Fruit fly (Drosophila melanogaster) whole organism, embryonic: ENCODE data around the gene CG33288.

Experiments
- Ada2b ChIP-seq: fragments of 200-800 bp; sonication (Bioruptor generic); IDR thresholded peaks from 2 replicates; pipeline ENCODE4 v1.3.6; 2022; ENCODE audit warnings: missing biosample characterization, missing genetic modification characterization
- Asciz ChIP-seq: fragments of 200-800 bp; sonication (Bioruptor generic); optimal IDR thresholded peaks from 2 replicates; lab custom pipeline; 2017; ENCODE audit warnings: missing biosample characterization, mild to moderate bottlenecking, missing genetic modification characterization, missing genetic modification reagents
- C15 ChIP-seq: fragments of 200-800 bp; sonication (Bioruptor generic); IDR thresholded peaks from 3 replicates; pipeline ENCODE4 v1.3.6; 2022; ENCODE audit warnings: missing biosample characterization, missing genetic modification characterization
- CG10147 ChIP-seq: fragments of 200-800 bp; sonication (Bioruptor generic); optimal IDR thresholded peaks from 2 replicates; lab custom pipeline; 2019; ENCODE audit warnings: missing biosample characterization, mild to moderate bottlenecking, missing genetic modification characterization, moderate library complexity
- CG10209 ChIP-seq: fragments of 200-800 bp; sonication (Bioruptor generic); optimal IDR thresholded peaks from 3 replicates; lab custom pipeline; 2017; ENCODE audit warnings: missing biosample characterization, mild to moderate bottlenecking, missing genetic modification characterization, missing genetic modification reagents
- CG12155 ChIP-seq: fragments of 200-800 bp; sonication (Bioruptor generic); optimal IDR thresholded peaks from 3 replicates; lab custom pipeline; 2016; ENCODE audit warnings: missing biosample characterization, missing genetic modification characterization
- CG16863 ChIP-seq: fragments of 200-800 bp; sonication (Bioruptor generic); optimal IDR thresholded peaks from 3 replicates; lab custom pipeline; 2016; ENCODE audit warnings: missing biosample characterization, missing genetic modification characterization
- CG17385 ChIP-seq: fragments of 200-800 bp; sonication (Bioruptor generic); optimal IDR thresholded peaks from 3 replicates; lab custom pipeline; 2018; ENCODE audit warnings: missing biosample characterization, mild to moderate bottlenecking, missing genetic modification characterization
- CG17568 ChIP-seq: fragments of 200-800 bp; sonication (Bioruptor generic); optimal IDR thresholded peaks from 2 replicates; lab custom pipeline; 2018; ENCODE audit warnings: missing biosample characterization, mild to moderate bottlenecking, missing genetic modification characterization, moderate library complexity
- CG17912 ChIP-seq: fragments of 200-800 bp; sonication (Bioruptor generic); optimal IDR thresholded peaks from 2 replicates; lab custom pipeline; 2018; ENCODE audit warnings: missing biosample characterization, mild to moderate bottlenecking, missing genetic modification characterization
- CG18599 ChIP-seq: fragments of 200-800 bp; sonication (Bioruptor generic); optimal IDR thresholded peaks from 3 replicates; lab custom pipeline; 2017; ENCODE audit warnings: missing biosample characterization, missing genetic modification characterization, mild to moderate bottlenecking, moderate library complexity, missing genetic modification reagents
- CG18764 ChIP-seq: fragments of 200-800 bp; sonication (Bioruptor generic); optimal IDR thresholded peaks from 3 replicates; lab custom pipeline; 2016; ENCODE audit warnings: missing biosample characterization, missing genetic modification characterization
- CG2129 ChIP-seq: fragments of 200-800 bp; sonication (Bioruptor generic); IDR thresholded peaks from 2 replicates; pipeline ENCODE4 v1.3.6; 2022; ENCODE audit warnings: missing biosample characterization, missing genetic modification characterization; ENCODE audit not compliant: partially characterized antibody
- CG3163 ChIP-seq: fragments of 200-800 bp; sonication (Bioruptor generic); optimal IDR thresholded peaks from 3 replicates; lab custom pipeline; 2016; ENCODE audit warnings: missing biosample characterization, missing genetic modification characterization
- CG33557 ChIP-seq: fragments of 200-800 bp; sonication (Bioruptor generic); optimal IDR thresholded peaks from 2 replicates; lab custom pipeline; 2019; ENCODE audit warnings: missing biosample characterization, mild to moderate bottlenecking, missing genetic modification characterization, moderate library complexity
- CG3726 ChIP-seq: fragments of 200-800 bp; sonication (Bioruptor generic); IDR thresholded peaks from 3 replicates; pipeline ENCODE4, ENCODE4 v1.3.6; 2022; ENCODE audit warnings: missing biosample characterization, missing genetic modification characterization
- CG3838 ChIP-seq: fragments of 200-800 bp; sonication (Bioruptor generic); optimal IDR thresholded peaks from 3 replicates; lab custom pipeline; 2016; ENCODE audit warnings: missing biosample characterization, missing genetic modification characterization
- CG6175 ChIP-seq: fragments of 200-800 bp; sonication (Bioruptor generic); IDR thresholded peaks from 3 replicates; pipeline ENCODE4 v1.3.6; 2022; ENCODE audit warnings: missing biosample characterization, missing genetic modification characterization
- CG6272 ChIP-seq: fragments of 200-800 bp; sonication (Bioruptor generic); IDR thresholded peaks from 2 replicates; pipeline ENCODE4 v1.3.6; 2022; ENCODE audit warnings: missing biosample characterization, missing genetic modification characterization
- CG6813 ChIP-seq: fragments of 200-800 bp; sonication (Bioruptor generic); optimal IDR thresholded peaks from 2 replicates; lab custom pipeline; 2017; ENCODE audit warnings: missing biosample characterization, missing genetic modification characterization, mild to moderate bottlenecking, moderate library complexity, missing genetic modification reagents
- CG7357 ChIP-seq: fragments of 200-800 bp; sonication (Bioruptor generic); IDR thresholded peaks from 3 replicates; pipeline ENCODE4 v1.3.6; 2022; ENCODE audit warnings: missing biosample characterization, missing genetic modification characterization
- CG7556 ChIP-seq: fragments of 200-800 bp; sonication (Bioruptor generic); optimal IDR thresholded peaks from 2 replicates; lab custom pipeline; 2017; ENCODE audit warnings: missing biosample characterization, mild to moderate bottlenecking, missing genetic modification characterization
- CG7987 ChIP-seq: fragments of 200-800 bp; sonication (Bioruptor generic); optimal IDR thresholded peaks from 2 replicates; lab custom pipeline; 2018; ENCODE audit warnings: missing biosample characterization, mild to moderate bottlenecking, missing genetic modification characterization, moderate library complexity
- CG9727 ChIP-seq: fragments of 200-800 bp; sonication (Bioruptor generic); optimal IDR thresholded peaks from 3 replicates; lab custom pipeline; 2017; ENCODE audit warnings: missing biosample characterization, mild to moderate bottlenecking, missing genetic modification characterization
- Dad ChIP-seq: fragments of 200-800 bp; sonication (Bioruptor generic); optimal IDR thresholded peaks from 3 replicates; lab custom pipeline; 2016; ENCODE audit warnings: missing biosample characterization, missing genetic modification characterization
- Dbx ChIP-seq: fragments of 200-800 bp; sonication (Bioruptor generic); IDR thresholded peaks from 3 replicates; pipeline ENCODE4 v1.3.6; 2022; ENCODE audit warnings: missing biosample characterization, missing genetic modification characterization
- Dip2 ChIP-seq: fragments of 200-800 bp; sonication (Bioruptor generic); IDR thresholded peaks from 2 replicates; pipeline ENCODE4 v1.3.6; 2022; ENCODE audit warnings: missing biosample characterization, missing genetic modification characterization
- Dref ChIP-seq: fragments of 200-800 bp; sonication (Bioruptor generic); IDR thresholded peaks from 2 replicates; pipeline ENCODE4 v1.3.6; 2022; ENCODE audit warnings: missing biosample characterization, missing genetic modification characterization
- Fer2 ChIP-seq: fragments of 200-800 bp; sonication (Bioruptor generic); optimal IDR thresholded peaks from 2 replicates; lab custom pipeline; 2018; ENCODE audit warnings: missing biosample characterization, mild to moderate bottlenecking, missing genetic modification characterization, moderate library complexity
- H2.0 ChIP-seq: fragments of 200-800 bp; sonication (Bioruptor generic); IDR thresholded peaks from 2 replicates; pipeline ENCODE4 v1.3.6; 2022; ENCODE audit warnings: missing biosample characterization, missing genetic modification characterization
- HLH4C ChIP-seq: fragments of 200-800 bp; sonication (Bioruptor generic); IDR thresholded peaks from 3 replicates; pipeline ENCODE4 v1.3.6; 2022; ENCODE audit warnings: missing biosample characterization, missing genetic modification characterization; ENCODE audit not compliant: partially characterized antibody
- HmgZ ChIP-seq: fragments of 200-800 bp; sonication (Bioruptor generic); optimal IDR thresholded peaks from 2 replicates; lab custom pipeline; 2018; ENCODE audit warnings: missing biosample characterization, mild to moderate bottlenecking, missing genetic modification characterization
- NC2β ChIP-seq: fragments of 200-800 bp; sonication (Bioruptor generic); optimal IDR thresholded peaks from 2 replicates; lab custom pipeline; 2016; ENCODE audit warnings: missing biosample characterization, missing genetic modification characterization
- PHDP ChIP-seq: fragments of 200-800 bp; sonication (Bioruptor generic); optimal IDR thresholded peaks from 3 replicates; lab custom pipeline; 2018; ENCODE audit warnings: missing biosample characterization, mild to moderate bottlenecking, missing genetic modification characterization, moderate library complexity
- Ptx1 ChIP-seq: fragments of 200-800 bp; sonication (Bioruptor generic); IDR thresholded peaks from 2 replicates; pipeline ENCODE4 v1.3.6; 2022; ENCODE audit warnings: missing biosample characterization, missing genetic modification characterization
- ap ChIP-seq: fragments of 200-800 bp; sonication (Bioruptor generic); IDR thresholded peaks from 2 replicates; pipeline ENCODE4 v1.3.6; 2022; ENCODE audit warnings: missing biosample characterization, missing genetic modification characterization
- ara ChIP-seq: fragments of 200-800 bp; sonication (Bioruptor generic); IDR thresholded peaks from 2 replicates; pipeline ENCODE4 v1.3.6; 2022; ENCODE audit warnings: missing biosample characterization, missing genetic modification characterization
- ash1 ChIP-seq: fragments of 200-800 bp; sonication (Bioruptor generic); optimal IDR thresholded peaks from 2 replicates; lab custom pipeline; 2018; ENCODE audit warnings: missing biosample characterization, mild to moderate bottlenecking, missing genetic modification characterization
- chm ChIP-seq: fragments of 200-800 bp; sonication (Bioruptor generic); IDR thresholded peaks from 2 replicates; pipeline ENCODE4 v1.3.6; 2022; ENCODE audit warnings: missing biosample characterization, missing genetic modification characterization
- esg ChIP-seq: fragments of 200-800 bp; sonication (Bioruptor generic); conservative IDR thresholded peaks from 2 replicates; pipeline ENCODE4 v1.3.6; 2022; ENCODE audit warnings: missing biosample characterization, missing genetic modification characterization
- gem ChIP-seq: fragments of 200-800 bp; sonication (Bioruptor generic); optimal IDR thresholded peaks from 2 replicates; lab custom pipeline; 2019; ENCODE audit warnings: missing biosample characterization, mild to moderate bottlenecking, missing genetic modification characterization, moderate library complexity
- gsb ChIP-seq: fragments of 200-800 bp; sonication (Bioruptor generic); IDR thresholded peaks from 2 replicates; pipeline ENCODE4 v1.3.6; 2022; ENCODE audit warnings: missing biosample characterization, missing genetic modification characterization
- gsb-n ChIP-seq: fragments of 200-800 bp; sonication (Bioruptor generic); optimal IDR thresholded peaks from 3 replicates; lab custom pipeline; 2018; ENCODE audit warnings: missing biosample characterization, mild to moderate bottlenecking, missing genetic modification characterization
- inv ChIP-seq: fragments of 200-800 bp; sonication (Bioruptor generic); IDR thresholded peaks from 2 replicates; pipeline ENCODE4 v1.3.6; 2022; ENCODE audit warnings: missing biosample characterization, missing genetic modification characterization; ENCODE audit not compliant: partially characterized antibody
- nerfin-2 ChIP-seq: fragments of 200-800 bp; sonication (Bioruptor generic); IDR thresholded peaks from 2 replicates; pipeline ENCODE4 v1.3.6; 2022; ENCODE audit warnings: missing biosample characterization, missing genetic modification characterization; ENCODE audit not compliant: partially characterized antibody
- oc ChIP-seq: fragments of 200-800 bp; sonication (Bioruptor generic); optimal IDR thresholded peaks from 2 replicates; lab custom pipeline; 2018; ENCODE audit warnings: missing biosample characterization, mild to moderate bottlenecking, missing genetic modification characterization, moderate library complexity
- onecut ChIP-seq: fragments of 200-800 bp; sonication (Bioruptor generic); IDR thresholded peaks from 2 replicates; pipeline ENCODE4 v1.3.6; 2022; ENCODE audit warnings: missing biosample characterization, missing genetic modification characterization
- shn ChIP-seq: fragments of 200-800 bp; sonication (Bioruptor generic); optimal IDR thresholded peaks from 3 replicates; lab custom pipeline; 2016; ENCODE audit warnings: missing biosample characterization, missing genetic modification characterization
- slp2 ChIP-seq: fragments of 200-800 bp; sonication (Bioruptor generic); optimal IDR thresholded peaks from 2 replicates; lab custom pipeline; 2016; ENCODE audit warnings: missing biosample characterization, missing genetic modification characterization
- sr ChIP-seq: fragments of 200-800 bp; sonication (Bioruptor generic); IDR thresholded peaks from 3 replicates; pipeline ENCODE4 v1.3.6; 2022; ENCODE audit warnings: missing biosample characterization, missing genetic modification characterization
- trh ChIP-seq: fragments of 200-800 bp; sonication (Bioruptor generic); optimal IDR thresholded peaks from 2 replicates; lab custom pipeline; 2016; ENCODE audit warnings: missing biosample characterization, missing genetic modification characterization

CG33288 gene

dm6 chr3L:21433098-21433497 is 5.5 kb downstream of the CG33288 start, which contains the start of the genes barc and Aef1 (continued):
- TF ChIP-seq Fer2 = peak; percentile 85
- no peak for TF ChIP-seq ash1 (GFP tag; lab: Kevin White, UChicago)
- peak; percentile 81 for TF ChIP-seq PHDP (tag; lab: Kevin White, UChicago)
- TF ChIP-seq oc (tag; lab: Kevin White, UChicago) = no peak
- peak; percentile 83 for TF ChIP-seq ara (GFP tag; lab: Robert Waterston, UW)
- TF ChIP-seq H2.0 (GFP tag; lab: Robert Waterston, UW) = peak; percentile 84
- TF ChIP-seq CG17568 (GFP tag; lab: Kevin White, UChicago) = peak; percentile 34
- peak; percentile 92 for TF ChIP-seq HmgZ (tag; lab: Kevin White, UChicago)
- peak; percentile 67 for TF ChIP-seq nerfin-2
- peak; percentile 93 for TF ChIP-seq CG6272 (GFP tag; lab: Robert Waterston, UW)
- TF ChIP-seq CG17385 (GFP tag; lab: Kevin White, UChicago) = peak; percentile 76
- no peak for TF ChIP-seq CG6813 (GFP tag; lab: Kevin White, UChicago)
- TF ChIP-seq trh (GFP tag; lab: Kevin White, UChicago) = peak; percentile 53
- no peak for TF ChIP-seq CG7987 (GFP tag; lab: Kevin White, UChicago)
- TF ChIP-seq esg (GFP tag; lab: Robert Waterston, UW) = peak; percentile 88
- TF ChIP-seq CG3163 (GFP tag; lab: Kevin White, UChicago) = peak; percentile 36
- TF ChIP-seq CG9727 = peak; percentile 83
- TF ChIP-seq gem (tag; lab: Kevin White, UChicago) = peak; percentile 93
- TF ChIP-seq CG18764 (GFP tag; lab: Kevin White, UChicago) = peak; percentile 77
- TF ChIP-seq CG10147 (GFP tag; lab: Kevin White, UChicago) = peak; percentile 84
- peak; percentile 88 for TF ChIP-seq shn (GFP tag; lab: Kevin White, UChicago)
- TF ChIP-seq Ptx1 (GFP tag; lab: Robert Waterston, UW) = peak; percentile 93
- TF ChIP-seq onecut (GFP tag; lab: Robert Waterston, UW) = peak; percentile 59
- TF ChIP-seq CG7556 = peak; percentile 73
- no peak for TF ChIP-seq CG17912
- peak; percentile 91 for TF ChIP-seq inv (GFP tag; lab: Robert Waterston, UW)
- TF ChIP-seq ap = peak; percentile 72
- peak; percentile 69; the same call in 2 of the 3 replicates for TF ChIP-seq CG3726
- TF ChIP-seq CG3838 = peak; percentile 56
- TF ChIP-seq chm (GFP tag; lab: Robert Waterston, UW) = no peak
- TF ChIP-seq CG16863 (GFP tag; lab: Kevin White, UChicago) = peak; percentile 71
- peak; percentile 70 for TF ChIP-seq Ada2b (GFP tag; lab: Robert Waterston, UW)
- peak; percentile 87 for TF ChIP-seq HLH4C (GFP tag; lab: Robert Waterston, UW)
- 0 out of 2 replicates have a peak, but pooled peaks have one; percentile 26 for TF ChIP-seq gsb (GFP tag; lab: Robert Waterston, UW)
- TF ChIP-seq Dad = peak; percentile 82
- peak; percentile 64 for TF ChIP-seq gsb-n (tag; lab: Kevin White, UChicago)
- peak; percentile 93 for TF ChIP-seq Dbx
- TF ChIP-seq CG12155 = peak; percentile 87
- TF ChIP-seq CG18599 (GFP tag; lab: Kevin White, UChicago) = no peak
- no peak for TF ChIP-seq sr (GFP tag; lab: Robert Waterston, UW)
- TF ChIP-seq slp2 (GFP tag; lab: Kevin White, UChicago) = peak; percentile 84
- TF ChIP-seq C15 = peak; percentile 69; the same call in 1 of the 3 replicates
- peak; percentile 87 for TF ChIP-seq CG7357 (GFP tag; lab: Robert Waterston, UW)
- peak; percentile 29; the same call in 1 of the 2 replicates for TF ChIP-seq Dref (GFP tag; lab: Robert Waterston, UW)
- peak; percentile 84 for TF ChIP-seq CG10209 (GFP tag; lab: Kevin White, UChicago)
- TF ChIP-seq Dip2 (GFP tag; lab: Robert Waterston, UW) = 0 out of 2 replicates have a peak, but pooled peaks have one; percentile 17
- TF ChIP-seq CG2129 (GFP tag; lab: Robert Waterston, UW) = peak; percentile 82
- TF ChIP-seq CG6175 (GFP tag; lab: Robert Waterston, UW) = peak; percentile 71
- TF ChIP-seq NC2β (GFP tag; lab: Kevin White, UChicago) = peak; percentile 77
- peak; percentile 79 for TF ChIP-seq CG33557 (GFP tag; lab: Kevin White, UChicago)
- TF ChIP-seq Asciz (GFP tag; lab: Kevin White, UChicago) = no peak
